Worm (Caenorhabditis elegans) whole organism, L2 larva: ENCODE measurements around the gene W08E12.7.

Source experiments
- Y55F3AM.14 ChIP-seq: fragments of 200-800 bp; sonication (Bioruptor generic); optimal IDR thresholded peaks from 2 replicates; lab custom pipeline; 2018; ENCODE audit warnings: mild to moderate bottlenecking, missing genetic modification characterization, missing compliant biosample characterization
- unc-55 ChIP-seq: fragments of 150-350 bp; sonication (generic microtip); optimal IDR thresholded peaks from 3 replicates; lab custom pipeline; 2014; ENCODE audit warnings: missing biosample characterization, missing genetic modification reagents, missing genetic modification characterization

- TF ChIP-seq Y55F3AM.14 (GFP tag; lab: Kevin White, UChicago) (no peak), unc-55 (GFP tag; lab: Kevin White, UChicago) (no peak)
Measured at ce11 chrIV:3258528-3258927, 36.4 kb upstream of the W08E12.7 start, which contains the start of gene T26C12.1.
